Fruit fly (Drosophila melanogaster) ovary, adult (tissue): Measurements from ENCODE around the gene CG42494.

Experiments
- CG17801 ChIP-seq: fragments of 200-800 bp; optimal IDR thresholded peaks from 2 replicates; lab custom pipeline; 2019; ENCODE audit warnings: missing biosample characterization, mild to moderate bottlenecking, missing genetic modification characterization, moderate library complexity; ENCODE audit not compliant: partially characterized antibody

The CG42494 gene

DNA sequence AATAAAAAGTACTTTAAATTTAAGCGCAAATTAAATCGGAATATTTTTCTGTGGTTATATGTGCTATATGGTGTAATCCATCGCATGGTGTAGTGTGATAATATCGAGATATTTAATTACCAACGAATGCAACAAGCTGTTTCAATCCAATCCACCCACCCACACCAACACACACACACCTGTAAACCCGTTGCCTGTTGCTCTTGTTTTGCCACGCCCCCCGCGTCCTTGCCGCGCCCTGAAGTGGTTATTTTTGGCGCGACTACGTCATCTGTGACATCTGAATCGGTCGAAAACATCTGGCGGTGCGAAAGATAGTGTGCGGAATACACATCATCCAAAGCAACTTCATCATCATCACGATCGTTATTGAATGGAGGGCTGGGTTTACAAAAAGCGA is 18.8 kb upstream of the CG42494 start:
- TF ChIP-seq CG17801 (GFP tag; lab: Kevin White, UChicago): no peak

DNA sequence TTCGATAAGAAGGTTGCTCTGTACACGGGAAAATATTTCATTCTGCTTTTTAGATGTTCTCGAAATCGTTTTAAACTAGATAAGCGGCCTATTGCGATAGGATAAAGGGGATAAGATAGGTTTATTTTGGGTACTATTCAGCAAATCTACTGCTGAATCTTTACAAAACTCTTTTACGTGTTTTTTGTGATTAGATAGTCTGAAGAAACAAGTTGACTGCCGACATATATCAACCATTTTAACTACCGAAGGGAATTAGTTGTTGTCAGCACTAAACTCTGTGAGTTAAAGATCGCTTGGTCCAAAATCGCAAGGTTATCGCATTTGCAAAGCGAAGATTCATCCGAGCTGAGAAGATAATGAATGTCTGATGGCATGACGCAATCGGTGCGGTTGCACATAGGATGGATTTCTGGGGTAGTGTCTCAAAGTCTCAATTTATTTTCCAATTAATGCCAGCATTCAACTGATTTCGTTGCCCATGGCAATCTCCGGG is 18.0 kb upstream of the CG42494 start, which contains the start of gene Asciz:
Gene Asciz (minus strand): TSS at position 51 of the 496 bp plus-strand sequence.
- TF ChIP-seq CG17801 (GFP tag; lab: Kevin White, UChicago): no peak

DNA sequence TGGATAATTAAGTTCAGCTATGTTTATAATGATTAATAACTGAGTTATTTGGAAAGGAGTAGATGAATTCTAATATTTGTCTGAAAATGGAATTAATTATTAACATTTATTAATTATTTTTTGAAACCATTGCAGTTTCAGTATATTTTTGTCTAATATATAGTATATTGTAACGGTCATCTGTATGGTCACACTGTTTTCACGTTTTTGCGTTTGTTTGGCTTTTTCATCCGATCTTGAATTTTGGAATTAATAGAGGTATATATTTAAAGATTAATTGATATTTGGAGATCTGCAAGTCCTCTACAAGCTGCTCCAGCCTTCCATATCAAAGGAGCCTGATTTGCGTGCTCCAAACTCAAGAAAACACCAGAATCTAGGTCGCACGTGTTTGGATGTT is 15.1 kb upstream of the CG42494 start, which contains the start of the genes CG32278 and CG32281:
Gene CG32278 (plus strand): TSS at position 180 of the 400 bp plus-strand sequence.
Gene CG32281 (plus strand): TSS at position 269 of the 400 bp plus-strand sequence.
- TF ChIP-seq CG17801 (GFP tag; lab: Kevin White, UChicago): no peak

DNA sequence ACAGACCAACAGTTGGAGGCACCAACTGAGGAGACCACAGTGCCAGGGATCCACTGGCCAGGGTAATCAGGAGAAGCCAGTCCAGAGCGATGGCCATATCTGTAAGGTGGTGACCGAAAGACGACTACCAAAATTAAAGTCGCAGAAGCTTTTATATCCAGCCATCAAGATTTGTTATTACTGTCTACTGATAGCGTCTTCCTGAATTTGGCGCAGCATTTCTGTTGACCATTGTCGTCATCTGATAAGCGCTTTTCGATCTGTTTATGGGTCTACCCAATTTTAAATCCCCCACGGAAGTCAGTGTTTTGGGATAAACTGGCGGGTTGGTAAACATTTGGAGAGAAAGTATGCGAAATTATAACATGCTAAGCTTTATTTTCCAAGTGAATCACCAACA is 11.8 kb upstream of the CG42494 start, which contains the start of gene CG14963:
Gene CG14963 (minus strand): TSS at position 101 of the 400 bp plus-strand sequence.
- TF ChIP-seq CG17801 (GFP tag; lab: Kevin White, UChicago): no peak

DNA sequence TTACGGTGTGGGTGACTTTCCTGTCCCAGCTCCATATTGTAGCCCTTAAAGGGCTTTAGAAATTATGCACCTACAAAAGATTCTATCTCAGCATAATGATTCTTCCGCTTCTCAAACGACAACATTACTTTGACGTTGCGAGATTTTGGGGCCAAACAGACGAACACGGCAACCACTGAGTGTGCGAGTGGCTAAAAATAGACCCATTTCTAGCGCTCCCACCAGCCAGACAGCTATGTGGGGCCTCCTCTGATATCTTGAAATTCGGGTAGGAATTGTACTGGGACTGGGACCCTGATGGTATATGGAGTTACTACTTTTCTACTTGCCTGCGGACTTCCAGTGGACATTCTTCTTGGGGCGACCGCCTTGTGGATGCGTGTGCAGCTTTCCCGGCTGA is 6.3 kb upstream of the CG42494 start:
- TF ChIP-seq CG17801 (GFP tag; lab: Kevin White, UChicago): no peak

DNA sequence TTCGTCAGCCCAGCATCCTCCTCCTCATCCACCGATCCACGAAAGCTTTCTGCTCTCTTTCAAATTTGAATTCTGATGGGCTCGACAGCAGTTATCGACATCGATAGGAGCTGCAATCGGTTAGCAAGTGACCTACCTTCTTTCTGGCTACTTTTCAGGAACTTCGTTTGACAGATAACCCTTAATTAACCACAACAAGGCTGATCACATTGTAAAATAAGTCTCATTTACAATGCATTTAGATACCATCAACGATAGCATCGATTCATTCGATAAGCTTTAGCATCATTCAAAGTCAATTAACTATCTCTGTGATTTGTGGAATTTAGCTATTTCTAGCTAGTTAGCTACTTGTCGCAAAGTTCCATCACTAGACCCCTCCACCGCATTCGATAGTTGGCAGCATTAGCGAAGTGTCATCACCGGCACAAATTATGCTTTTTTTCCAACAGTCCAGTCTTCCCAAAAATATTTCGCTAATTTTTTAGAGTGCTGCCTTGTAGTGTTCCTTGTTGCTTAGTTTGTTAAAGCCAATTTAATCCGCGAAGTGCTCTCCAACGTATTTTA is 5.6 kb upstream of the CG42494 start, which contains the start of the genes MnM and Girdin:
Gene MnM (minus strand): TSS at position 51 of the 567 bp plus-strand sequence.
Gene Girdin (plus strand): TSS at position 401 of the 567 bp plus-strand sequence.
- TF ChIP-seq CG17801 (GFP tag; lab: Kevin White, UChicago): no peak

DNA sequence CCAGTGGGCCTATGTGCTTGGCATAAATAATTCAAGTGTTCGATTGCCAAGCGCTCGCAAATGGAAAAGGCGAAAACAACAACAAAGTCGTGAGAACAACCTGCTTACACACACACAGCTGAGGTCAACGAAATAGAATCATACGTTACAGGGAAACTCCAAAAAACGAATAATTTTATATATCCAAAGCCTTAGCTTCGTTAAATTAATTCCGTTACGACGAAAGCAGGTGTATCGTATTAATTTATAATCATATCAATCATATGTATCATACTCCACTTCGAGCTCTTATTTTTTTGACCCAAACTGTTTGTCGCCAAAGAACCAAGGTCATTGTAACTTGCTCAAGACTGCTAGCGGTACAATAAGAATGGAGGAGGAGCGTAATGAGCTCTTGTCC is 4.7 kb upstream of the CG42494 start:
- TF ChIP-seq CG17801 (GFP tag; lab: Kevin White, UChicago): peak; percentile 92

DNA sequence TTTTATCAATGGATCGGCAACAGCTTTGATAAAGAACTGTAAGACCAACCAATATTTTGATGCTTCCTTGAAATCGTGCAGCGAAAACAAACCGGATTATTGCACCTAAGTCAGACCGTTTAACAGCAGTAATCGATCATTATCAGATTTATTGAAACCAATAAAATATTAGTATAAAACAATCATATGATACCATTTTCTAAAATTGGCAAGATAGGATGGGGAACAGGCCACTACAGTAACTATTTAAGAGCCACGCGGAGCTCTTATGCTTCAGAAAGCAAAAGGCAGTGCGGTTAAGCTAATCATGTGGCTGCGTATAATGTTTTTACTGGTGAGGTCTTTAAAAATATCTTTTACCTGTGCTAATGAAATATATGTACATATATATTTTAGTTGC is 2.2 kb downstream of the CG42494 start, which contains the start of gene CG32284:
Gene CG32284 (plus strand): TSS at position 301 of the 400 bp plus-strand sequence.
- TF ChIP-seq CG17801 (GFP tag; lab: Kevin White, UChicago): no peak

DNA sequence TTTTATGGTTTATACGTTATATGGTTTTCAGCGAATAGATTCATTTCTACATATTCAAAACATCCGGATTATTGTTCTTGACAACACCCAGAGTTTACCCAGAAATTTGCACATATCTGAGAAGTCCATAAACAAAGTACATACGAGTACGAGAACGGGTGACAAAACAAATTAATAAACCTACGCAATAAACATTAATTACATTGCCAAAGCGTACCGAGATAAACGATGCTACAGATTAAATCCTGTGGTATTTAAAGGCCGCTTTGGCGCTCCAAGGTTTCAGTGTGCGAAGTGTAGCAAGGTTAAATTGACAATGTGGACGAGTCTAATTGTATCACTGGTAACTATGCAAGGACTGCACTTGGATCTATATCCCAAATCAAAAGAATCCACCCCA is 3.1 kb downstream of the CG42494 start, which contains the start of gene CG14957:
Gene CG14957 (plus strand): TSS at position 301 of the 400 bp plus-strand sequence.
- TF ChIP-seq CG17801 (GFP tag; lab: Kevin White, UChicago): no peak

DNA sequence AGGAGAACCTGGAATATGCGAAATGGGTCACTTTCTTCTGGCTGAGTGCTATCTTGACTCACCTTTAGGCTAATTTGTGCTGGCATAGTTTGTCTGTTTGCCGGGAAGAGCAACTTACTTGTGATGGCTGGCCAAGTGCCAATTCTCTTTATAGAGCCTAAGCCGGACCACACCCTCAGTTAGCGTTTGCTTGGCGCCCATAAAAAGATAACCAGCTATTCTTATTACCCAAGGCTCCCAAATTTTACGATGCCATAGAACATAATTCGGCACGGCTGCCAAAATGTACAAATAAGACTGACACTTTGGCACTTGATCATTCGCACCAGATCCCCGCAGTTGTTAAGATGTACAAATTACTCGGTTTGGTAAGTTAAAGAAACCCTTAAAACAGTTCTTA is 5.4 kb downstream of the CG42494 start, which contains the start of the genes CG42525 and CG14958:
Gene CG42525 (minus strand): TSS at position 101 of the 400 bp plus-strand sequence.
Gene CG14958 (plus strand): TSS at position 332 of the 400 bp plus-strand sequence.
- TF ChIP-seq CG17801 (GFP tag; lab: Kevin White, UChicago): no peak

DNA sequence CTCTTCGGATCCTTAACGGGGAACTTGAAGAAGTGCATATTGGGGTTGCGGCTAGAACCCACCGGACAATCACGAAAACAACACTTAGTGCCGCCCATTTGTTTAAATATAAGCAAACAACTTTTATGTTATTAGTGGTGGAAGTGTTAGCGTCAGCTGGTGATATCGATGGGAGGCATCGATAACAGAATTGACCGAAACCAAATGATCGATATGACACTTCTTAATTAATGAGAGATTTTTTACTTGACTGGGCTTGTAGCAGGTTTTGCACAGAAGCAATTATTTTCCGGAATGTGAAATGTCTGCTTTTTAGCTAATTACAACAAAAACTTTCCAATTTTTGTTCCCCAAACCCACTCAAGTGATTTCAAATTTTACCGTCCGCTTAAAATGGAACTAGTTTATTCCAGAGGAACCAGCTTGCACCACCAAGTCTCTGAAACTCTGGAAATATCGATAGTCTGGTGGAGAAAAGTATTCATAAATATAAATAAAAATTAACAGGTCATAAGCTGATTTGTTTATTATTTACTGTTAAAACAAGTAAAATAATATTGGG is 8.2 kb downstream of the CG42494 start, which contains the start of gene CG14965:
Gene CG14965 (minus strand): TSS at position 159 of the 562 bp plus-strand sequence.
- TF ChIP-seq CG17801 (GFP tag; lab: Kevin White, UChicago): no peak

DNA sequence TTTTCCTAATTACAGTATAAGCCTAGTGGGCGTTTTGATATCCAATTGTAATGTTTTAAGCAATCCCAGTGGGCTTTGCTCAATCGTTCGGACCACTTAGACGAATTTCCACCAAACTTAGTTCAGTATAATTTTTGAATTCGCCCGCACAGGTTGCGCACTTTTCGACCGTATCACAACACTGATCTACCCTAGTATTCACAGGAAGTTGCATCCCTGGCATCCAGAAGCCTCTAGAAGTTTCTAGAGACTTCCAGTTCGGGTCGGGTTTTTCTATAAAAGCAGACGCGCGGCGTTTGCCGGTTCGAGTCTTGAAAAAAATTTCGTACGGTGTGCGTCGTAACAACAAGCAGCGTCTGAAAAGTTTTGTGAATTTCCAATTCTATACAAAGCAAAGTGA is 8.7 kb downstream of the CG42494 start, which contains the start of gene Hsp83:
Gene Hsp83 (plus strand): TSS at position 58 of the 400 bp plus-strand sequence.
- peak; percentile 98 for TF ChIP-seq CG17801 (GFP tag; lab: Kevin White, UChicago)

DNA sequence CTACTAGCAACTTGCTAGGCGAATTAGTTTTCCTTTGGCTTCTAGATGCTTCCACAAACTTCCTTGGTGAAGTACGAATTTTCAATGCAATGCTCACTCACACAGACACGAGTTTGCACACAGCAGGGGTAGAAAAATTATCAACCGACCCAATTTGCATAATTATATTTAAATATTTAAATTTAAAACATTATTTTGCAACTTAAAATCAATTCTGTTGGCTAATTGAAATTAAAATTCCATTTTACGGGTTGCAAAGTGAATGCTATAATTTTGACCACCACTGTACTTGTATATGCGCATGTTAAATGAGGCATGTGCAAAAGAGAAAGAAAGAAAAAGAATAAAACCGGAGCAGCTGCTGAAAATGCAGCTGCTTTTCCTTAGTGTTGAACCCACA is 9.9 kb downstream of the CG42494 start:
- TF ChIP-seq CG17801 (GFP tag; lab: Kevin White, UChicago): peak; percentile 86

DNA sequence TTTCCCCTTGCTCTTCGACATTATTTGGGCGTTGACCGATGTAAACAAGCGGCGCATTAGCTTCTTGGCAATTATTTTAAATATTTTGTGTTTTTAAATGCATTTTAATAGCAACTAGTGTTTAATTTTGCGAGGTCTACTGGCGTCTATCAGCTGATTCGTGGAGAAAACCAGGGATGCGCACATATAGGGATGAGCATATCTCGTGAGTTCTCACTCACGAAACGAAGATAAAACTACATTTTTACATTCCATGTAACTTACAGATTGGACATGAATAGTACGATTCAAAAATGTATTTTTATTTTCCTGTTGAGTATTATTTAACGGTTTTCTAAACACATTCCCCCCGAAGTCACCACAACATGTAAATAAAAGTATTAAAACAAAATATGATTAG is 13.3 kb downstream of the CG42494 start, which contains the start of gene CG14966:
Gene CG14966 (minus strand): TSS at position 168 of the 400 bp plus-strand sequence.
- peak; percentile 58 for TF ChIP-seq CG17801 (GFP tag; lab: Kevin White, UChicago)
